Worm (Caenorhabditis elegans) whole organism, midembryonic: Measurements from ENCODE around the gene F22E5.2.

Experiments
- flt-1 ChIP-seq: fragments of 200-800 bp; sonication (Bioruptor generic); IDR thresholded peaks from 2 replicates; pipeline ENCODE4 v1.3.6; 2022; ENCODE audit warnings: missing genetic modification characterization, missing compliant biosample characterization
- klf-2 ChIP-seq: fragments of 200-800 bp; sonication (Bioruptor generic); conservative IDR thresholded peaks from 2 replicates; pipeline ENCODE4 v1.3.6; 2022; ENCODE audit warnings: missing genetic modification reagents, missing genetic modification characterization, missing compliant biosample characterization
- med-1 ChIP-seq: sonication (generic microtip); optimal IDR thresholded peaks from 2 replicates; lab custom pipeline; 2017; ENCODE audit warnings: missing genetic modification characterization, mild to moderate bottlenecking, missing compliant biosample characterization, antibody characterized with exemption, missing genetic modification reagents; ENCODE audit not compliant: insufficient read depth
- ref-1 ChIP-seq: fragments of 200-800 bp; sonication (Bioruptor generic); conservative IDR thresholded peaks from 2 replicates; pipeline ENCODE4 v1.3.6; 2022; ENCODE audit warnings: missing genetic modification reagents, missing genetic modification characterization, missing compliant biosample characterization
- tab-1 ChIP-seq: fragments of 200-800 bp; sonication (Bioruptor generic); IDR thresholded peaks from 2 replicates; pipeline ENCODE4 v1.3.6; 2022; ENCODE audit warnings: missing genetic modification characterization, missing compliant biosample characterization
- ztf-23 ChIP-seq: fragments of 200-800 bp; sonication (Bioruptor generic); IDR thresholded peaks from 2 replicates; pipeline ENCODE4 v1.3.6; 2022; ENCODE audit warnings: missing genetic modification reagents, missing genetic modification characterization, missing compliant biosample characterization
- ztf-29 ChIP-seq: fragments of 200-800 bp; sonication (Bioruptor generic); IDR thresholded peaks from 2 replicates; pipeline ENCODE4 v1.3.6; 2022; ENCODE audit warnings: missing genetic modification reagents, missing genetic modification characterization, missing compliant biosample characterization

ce11 chrII:2638062-2638461 is 27.1 kb upstream of the F22E5.2 start, which contains the start of gene F22E5.9:
- TF ChIP-seq ztf-29 (no peak), ztf-23 (GFP tag; lab: Robert Waterston, UW) (no peak), klf-2 (no peak), flt-1 (GFP tag; lab: Robert Waterston, UW) (no peak), med-1 (GFP tag; lab: Kevin White, UChicago) (no peak), ref-1 (no peak), tab-1 (GFP tag; lab: Robert Waterston, UW) (no peak)
